Worm (Caenorhabditis elegans) whole organism, early embryonic: Measurements from ENCODE around the gene saps-1.

ENCODE experiments used
- ama-1 ChIP-seq: fragments of 150-350 bp; optimal IDR thresholded peaks from 2 replicates; lab custom pipeline; 2014
- ets-7 ChIP-seq: sonication (generic microtip); optimal IDR thresholded peaks from 2 replicates; lab custom pipeline; 2016; ENCODE audit warnings: missing genotype, missing genetic modification characterization, missing compliant biosample characterization
- sea-1 ChIP-seq: fragments of 200-800 bp; sonication (Bioruptor generic); conservative IDR thresholded peaks from 2 replicates; pipeline ENCODE4 v1.3.6; 2022; ENCODE audit warnings: missing genetic modification characterization, missing compliant biosample characterization
- tra-4 ChIP-seq: sonication (generic microtip); optimal IDR thresholded peaks from 2 replicates; lab custom pipeline; 2017; ENCODE audit warnings: missing genetic modification characterization, missing compliant biosample characterization

DNA sequence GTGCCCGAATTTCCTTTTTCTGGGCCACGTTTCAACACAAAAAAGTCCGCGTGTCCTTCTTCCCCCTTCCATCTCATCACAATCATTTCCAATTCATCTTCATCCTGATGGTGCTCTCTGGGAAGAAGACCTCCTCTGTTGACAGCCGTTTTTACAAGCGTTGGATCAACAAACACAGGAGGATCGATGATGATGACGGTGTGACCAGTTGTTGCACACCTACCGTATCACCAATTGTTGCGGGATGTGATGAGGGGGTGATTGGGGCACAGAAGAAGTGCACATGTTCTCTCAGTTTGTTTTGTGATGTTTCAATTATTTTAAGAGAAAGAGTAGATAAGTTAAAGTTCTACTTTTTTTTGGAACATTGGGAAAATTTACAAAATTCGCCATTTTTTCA lies 22.0 kb upstream of the saps-1 start:
- TF ChIP-seq ama-1 (lab: Kevin White, UChicago), result no peak
- no peak for TF ChIP-seq tra-4 (tag; lab: Kevin White, UChicago)
- TF ChIP-seq sea-1 (GFP tag; lab: Robert Waterston, UW), result no peak
- TF ChIP-seq ets-7, result no peak
